Fruit fly (Drosophila melanogaster) S2 (cell line): ENCODE data around the gene CG9609.
A peak's percentile ranks its signal among the peaks of the same experiment; 100 is the strongest.

Experiments
- CG8478 ChIP-seq: fragments of >200 bp; optimal IDR thresholded peaks from 2 replicates; lab custom pipeline; 2018
- CTCF ChIP-seq, 2 experiments: fragments of >200 bp; optimal IDR thresholded peaks; 2 replicates each; lab custom pipeline; 2018

DNA sequence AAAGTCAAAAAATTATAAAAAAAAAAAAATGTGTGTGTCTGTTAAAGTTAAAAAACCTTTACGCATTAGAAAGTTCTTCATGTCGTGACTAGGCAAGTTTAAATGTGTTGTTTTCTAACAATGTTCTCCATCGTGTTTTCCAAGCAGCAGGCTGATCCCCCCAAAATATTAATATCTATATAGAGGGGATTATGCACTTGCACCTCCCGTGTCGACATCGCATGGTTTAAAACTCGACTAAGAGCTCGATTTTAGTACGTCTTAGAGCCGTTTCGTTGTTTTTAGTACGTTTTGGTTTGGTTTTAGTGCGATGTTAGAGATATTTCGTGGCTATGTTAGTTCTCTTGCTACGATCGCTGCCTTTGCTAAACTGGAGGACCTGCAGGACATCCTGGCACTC lies 33.7 kb downstream of the CG9609 start:
- TF ChIP-seq CG8478 = no peak
- peak in 1 of 2 experiments; percentile 47 for TF ChIP-seq CTCF (optimal IDR thresholded peaks at IDR 0.05; lab: Kevin White, UChicago)
